Fruit fly (Drosophila melanogaster) whole organism, prepupa: ENCODE data around the gene dre4.

ENCODE experiments used
- Blimp-1 ChIP-seq: fragments of 200-800 bp; sonication (Bioruptor generic); optimal IDR thresholded peaks from 3 replicates; lab custom pipeline; 2017; ENCODE audit warnings: missing biosample characterization, missing genetic modification characterization, mild to moderate bottlenecking, moderate library complexity, missing genetic modification reagents
- CG10631 ChIP-seq: fragments of 200-800 bp; sonication (Bioruptor generic); optimal IDR thresholded peaks from 2 replicates; lab custom pipeline; 2016; ENCODE audit warnings: missing biosample characterization, missing genetic modification characterization
- CG11762 ChIP-seq: fragments of 200-800 bp; sonication (Bioruptor generic); optimal IDR thresholded peaks from 3 replicates; lab custom pipeline; 2016; ENCODE audit warnings: missing biosample characterization, missing genetic modification characterization; ENCODE audit not compliant: insufficient read depth
- CG11902 ChIP-seq: fragments of 200-800 bp; sonication (Bioruptor generic); optimal IDR thresholded peaks from 3 replicates; lab custom pipeline; 2016; ENCODE audit warnings: missing biosample characterization, missing genetic modification characterization
- CG15336 ChIP-seq: fragments of 200-800 bp; sonication (Bioruptor generic); IDR thresholded peaks from 2 replicates; pipeline ENCODE4 v1.3.6; 2022; ENCODE audit warnings: missing biosample characterization, missing genetic modification characterization
- CG1621 ChIP-seq: fragments of 200-800 bp; sonication (Bioruptor generic); optimal IDR thresholded peaks from 3 replicates; lab custom pipeline; 2018; ENCODE audit warnings: missing biosample characterization, mild to moderate bottlenecking, missing genetic modification characterization
- CG16779 ChIP-seq: fragments of 200-800 bp; sonication (Bioruptor generic); optimal IDR thresholded peaks from 3 replicates; lab custom pipeline; 2017; ENCODE audit warnings: missing biosample characterization, mild to moderate bottlenecking, missing genetic modification characterization
- CG3032 ChIP-seq: fragments of 200-800 bp; optimal IDR thresholded peaks from 2 replicates; lab custom pipeline; 2019; ENCODE audit warnings: missing biosample characterization, mild to moderate bottlenecking, missing genetic modification characterization, moderate library complexity
- CG31627 ChIP-seq: fragments of 200-800 bp; sonication (Bioruptor generic); optimal IDR thresholded peaks from 3 replicates; lab custom pipeline; 2016; ENCODE audit warnings: missing biosample characterization, missing genetic modification characterization
- CG32006 ChIP-seq: fragments of 200-800 bp; sonication (Bioruptor generic); optimal IDR thresholded peaks from 3 replicates; lab custom pipeline; 2017; ENCODE audit warnings: missing biosample characterization, mild to moderate bottlenecking, missing genetic modification characterization
- CG34406 ChIP-seq: fragments of 200-800 bp; sonication (Bioruptor generic); optimal IDR thresholded peaks from 3 replicates; lab custom pipeline; 2016; ENCODE audit warnings: missing biosample characterization, missing genetic modification characterization
- CG4318 ChIP-seq: fragments of 200-800 bp; sonication (Bioruptor generic); optimal IDR thresholded peaks from 3 replicates; lab custom pipeline; 2017; ENCODE audit warnings: missing biosample characterization, mild to moderate bottlenecking, missing genetic modification characterization
- CG6163 ChIP-seq: fragments of 200-800 bp; sonication (Bioruptor generic); IDR thresholded peaks from 3 replicates; pipeline ENCODE4 v1.3.6; 2022; ENCODE audit warnings: missing biosample characterization, missing genetic modification characterization
- CG6276 ChIP-seq: fragments of 200-800 bp; sonication (Bioruptor generic); optimal IDR thresholded peaks from 2 replicates; lab custom pipeline; 2017; ENCODE audit warnings: missing biosample characterization, mild to moderate bottlenecking, missing genetic modification characterization
- CG6792 ChIP-seq: fragments of 200-800 bp; sonication (Bioruptor generic); optimal IDR thresholded peaks from 3 replicates; lab custom pipeline; 2016; ENCODE audit warnings: missing biosample characterization, missing genetic modification characterization
- CG6808 ChIP-seq: fragments of 200-800 bp; sonication (Bioruptor generic); optimal IDR thresholded peaks from 3 replicates; lab custom pipeline; 2017; ENCODE audit warnings: missing biosample characterization, missing genetic modification characterization, mild to moderate bottlenecking, moderate library complexity, missing genetic modification reagents
- CG6854 ChIP-seq: fragments of 200-800 bp; sonication (Bioruptor generic); optimal IDR thresholded peaks from 2 replicates; lab custom pipeline; 2017; ENCODE audit warnings: missing biosample characterization, mild to moderate bottlenecking, missing genetic modification characterization
- CG7368 ChIP-seq: fragments of 200-800 bp; sonication (Bioruptor generic); optimal IDR thresholded peaks from 3 replicates; lab custom pipeline; 2016; ENCODE audit warnings: missing biosample characterization, missing genetic modification characterization
- CG8119 ChIP-seq: fragments of 200-800 bp; sonication (Bioruptor generic); IDR thresholded peaks from 3 replicates; pipeline ENCODE4 v1.3.6; 2022; ENCODE audit warnings: missing biosample characterization, missing genetic modification characterization
- CG8319 ChIP-seq: fragments of 200-800 bp; sonication (Bioruptor generic); optimal IDR thresholded peaks from 3 replicates; lab custom pipeline; 2016; ENCODE audit warnings: missing biosample characterization, missing genetic modification characterization
- CG8632 ChIP-seq: fragments of 200-800 bp; sonication (Bioruptor generic); optimal IDR thresholded peaks from 3 replicates; lab custom pipeline; 2016; ENCODE audit warnings: missing biosample characterization, missing genetic modification characterization
- CG9139 ChIP-seq: fragments of 200-800 bp; sonication (Bioruptor generic); optimal IDR thresholded peaks from 3 replicates; lab custom pipeline; 2017; ENCODE audit warnings: missing biosample characterization, mild to moderate bottlenecking, missing genetic modification characterization
- Eip75B ChIP-seq: fragments of 200-800 bp; sonication (Bioruptor generic); optimal IDR thresholded peaks from 3 replicates; lab custom pipeline; 2016; ENCODE audit warnings: missing biosample characterization, missing genetic modification characterization
- Eip78C ChIP-seq: fragments of 200-800 bp; sonication (Bioruptor generic); peaks from one replicate; lab custom pipeline; 2016; ENCODE audit warnings: missing biosample characterization, missing genetic modification characterization
- Ets21C ChIP-seq: fragments of 200-800 bp; sonication (Bioruptor generic); optimal IDR thresholded peaks from 3 replicates; lab custom pipeline; 2016; ENCODE audit warnings: missing biosample characterization, missing genetic modification characterization
- Ets96B ChIP-seq: fragments of 200-800 bp; optimal IDR thresholded peaks from 2 replicates; lab custom pipeline; 2019; ENCODE audit warnings: missing biosample characterization, mild to moderate bottlenecking, missing genetic modification characterization, moderate library complexity
- Lpt ChIP-seq: fragments of 200-800 bp; sonication (Bioruptor generic); optimal IDR thresholded peaks from 3 replicates; lab custom pipeline; 2016; ENCODE audit warnings: missing biosample characterization, missing genetic modification characterization
- Met ChIP-seq: fragments of 200-800 bp; sonication (Bioruptor generic); optimal IDR thresholded peaks from 3 replicates; lab custom pipeline; 2016; ENCODE audit warnings: missing biosample characterization, missing genetic modification characterization
- Smox ChIP-seq: fragments of 200-800 bp; sonication (Bioruptor generic); optimal IDR thresholded peaks from 3 replicates; lab custom pipeline; 2016; ENCODE audit warnings: missing biosample characterization, missing genetic modification characterization
- Sox14 ChIP-seq: fragments of 200-800 bp; sonication (Bioruptor generic); optimal IDR thresholded peaks from 3 replicates; lab custom pipeline; 2016; ENCODE audit warnings: missing biosample characterization, missing genetic modification characterization
- achi ChIP-seq: fragments of 200-800 bp; sonication (Bioruptor generic); optimal IDR thresholded peaks from 3 replicates; lab custom pipeline; 2016; ENCODE audit warnings: missing biosample characterization, missing genetic modification characterization
- acj6 ChIP-seq: fragments of 200-800 bp; sonication (Bioruptor generic); optimal IDR thresholded peaks from 3 replicates; lab custom pipeline; 2016; ENCODE audit warnings: missing biosample characterization, missing genetic modification characterization
- dsx ChIP-seq: fragments of 200-800 bp; optimal IDR thresholded peaks from 3 replicates; lab custom pipeline; 2019; ENCODE audit warnings: missing biosample characterization, mild to moderate bottlenecking, missing genetic modification characterization, moderate library complexity; ENCODE audit not compliant: poor library complexity, severe bottlenecking
- fkh ChIP-seq: fragments of 200-800 bp; sonication (Bioruptor generic); optimal IDR thresholded peaks from 3 replicates; lab custom pipeline; 2017; ENCODE audit warnings: missing biosample characterization, mild to moderate bottlenecking, missing genetic modification characterization, moderate library complexity
- net ChIP-seq: fragments of 200-800 bp; sonication (Bioruptor generic); optimal IDR thresholded peaks from 3 replicates; lab custom pipeline; 2016; ENCODE audit warnings: missing biosample characterization, missing genetic modification characterization
- salr ChIP-seq, 2 experiments: fragments of 200-800 bp; sonication (Bioruptor generic); optimal IDR thresholded peaks; 3 replicates each; lab custom pipeline; 2016 to 2018; ENCODE audit warnings: missing biosample characterization in 2 of 2, missing genetic modification characterization in 2 of 2, mild to moderate bottlenecking in 1 of 2
- spab ChIP-seq: fragments of 200-800 bp; sonication (Bioruptor generic); optimal IDR thresholded peaks from 2 replicates; lab custom pipeline; 2017; ENCODE audit warnings: missing biosample characterization, mild to moderate bottlenecking, missing genetic modification characterization, missing genetic modification reagents
- ss ChIP-seq, 2 experiments: fragments of 200-800 bp; sonication (Bioruptor generic); optimal IDR thresholded peaks; 2 replicates in 1 of 2; 3 replicates in 1 of 2; lab custom pipeline; 2017 to 2018; ENCODE audit warnings: mild to moderate bottlenecking in 2 of 2, missing biosample characterization in 2 of 2, missing genetic modification characterization in 2 of 2, moderate library complexity in 1 of 2
- svp ChIP-seq: fragments of 200-800 bp; sonication (Bioruptor generic); peaks from one replicate; lab custom pipeline; 2016; ENCODE audit warnings: missing biosample characterization, missing genetic modification characterization

The dre4 gene

dm6 chr3L:1900633-1901032 is 24.5 kb upstream of the dre4 start (continued):
- TF ChIP-seq CG10631 (GFP tag; lab: Kevin White, UChicago) (peak; percentile 19), CG11902 (GFP tag; lab: Kevin White, UChicago) (no peak), Met (GFP tag; lab: Kevin White, UChicago) (no peak), net (GFP tag; lab: Kevin White, UChicago) (peak; percentile 40), CG7368 (GFP tag; lab: Kevin White, UChicago) (peak; percentile 3), Lpt (GFP tag; lab: Kevin White, UChicago) (peak; percentile 30), Smox (no peak), Ets21C (GFP tag; lab: Kevin White, UChicago) (no peak), CG4318 (GFP tag; lab: Kevin White, UChicago) (peak; percentile 49), Eip75B (peak; percentile 32), svp (GFP tag; lab: Kevin White, UChicago) (peak; percentile 53), CG6808 (GFP tag; lab: Kevin White, UChicago) (no peak), CG32006 (GFP tag; lab: Kevin White, UChicago) (peak; percentile 77), fkh (no peak), CG6163 (GFP tag; lab: Robert Waterston, UW) (peak; percentile 87), dsx (GFP tag; lab: Kevin White, UChicago) (peak; percentile 18), CG8632 (no peak), CG34406 (GFP tag; lab: Kevin White, UChicago) (no peak), CG6854 (GFP tag; lab: Kevin White, UChicago) (no peak), CG3032 (tag; lab: Kevin White, UChicago) (no peak), spab (GFP tag; lab: Kevin White, UChicago) (no peak), CG1621 (tag; lab: Kevin White, UChicago) (no peak)
- TF ChIP-seq, all 60 proteins: peak for 27

dm6 chr3L:1899616-1900015 is 23.5 kb upstream of the dre4 start:
- peak; percentile 71 for TF ChIP-seq Blimp-1 (GFP tag; lab: Kevin White, UChicago)
- TF ChIP-seq CG11762, result no peak
- TF ChIP-seq svp (GFP tag; lab: Kevin White, UChicago), result peak; percentile 11
- TF ChIP-seq CG6808 (GFP tag; lab: Kevin White, UChicago), result peak; percentile 13
- no peak for TF ChIP-seq Lpt (GFP tag; lab: Kevin White, UChicago)
- no peak for TF ChIP-seq Ets96B (tag; lab: Kevin White, UChicago)
- peak in 1 of 2 experiments; percentile 78 for TF ChIP-seq ss (GFP tag; optimal IDR thresholded peaks at IDR 0.05; lab: Kevin White, UChicago)

- TF ChIP-seq salr (GFP tag; optimal IDR thresholded peaks at IDR 0.05; lab: Kevin White, UChicago) (no peak), svp (GFP tag; lab: Kevin White, UChicago) (peak; percentile 92), CG7368 (GFP tag; lab: Kevin White, UChicago) (no peak), acj6 (GFP tag; lab: Kevin White, UChicago) (peak; percentile 5), CG6792 (GFP tag; lab: Kevin White, UChicago) (no peak), CG8119 (GFP tag; lab: Robert Waterston, UW) (no peak), CG6163 (GFP tag; lab: Robert Waterston, UW) (no peak), spab (GFP tag; lab: Kevin White, UChicago) (no peak), Eip78C (GFP tag; lab: Kevin White, UChicago) (peak; percentile 3), CG4318 (GFP tag; lab: Kevin White, UChicago) (no peak)
Observed at dm6 chr3L:1897709-1898108, 21.6 kb upstream of the dre4 start.

dm6 chr3L:1891914-1892313 is 15.8 kb upstream of the dre4 start:
- TF ChIP-seq Eip75B (no peak), CG15336 (no peak), CG6276 (no peak)
- TF ChIP-seq, all 60 proteins: peak for 0

dm6 chr3L:1890941-1891340 is 14.8 kb upstream of the dre4 start:
- TF ChIP-seq CG31627 (GFP tag; lab: Kevin White, UChicago) (no peak), ss (GFP tag; optimal IDR thresholded peaks at IDR 0.05; lab: Kevin White, UChicago) (no peak), dsx (GFP tag; lab: Kevin White, UChicago) (no peak), CG9139 (GFP tag; lab: Kevin White, UChicago) (no peak), achi (GFP tag; lab: Kevin White, UChicago) (no peak), CG8319 (GFP tag; lab: Kevin White, UChicago) (no peak), salr (GFP tag; optimal IDR thresholded peaks at IDR 0.05; lab: Kevin White, UChicago) (no peak), CG16779 (tag; lab: Kevin White, UChicago) (no peak), Sox14 (GFP tag; lab: Kevin White, UChicago) (no peak)
